Worm (Caenorhabditis elegans): Measurements from ENCODE around the gene F07F6.1.

Gene F07F6.1

DNA sequence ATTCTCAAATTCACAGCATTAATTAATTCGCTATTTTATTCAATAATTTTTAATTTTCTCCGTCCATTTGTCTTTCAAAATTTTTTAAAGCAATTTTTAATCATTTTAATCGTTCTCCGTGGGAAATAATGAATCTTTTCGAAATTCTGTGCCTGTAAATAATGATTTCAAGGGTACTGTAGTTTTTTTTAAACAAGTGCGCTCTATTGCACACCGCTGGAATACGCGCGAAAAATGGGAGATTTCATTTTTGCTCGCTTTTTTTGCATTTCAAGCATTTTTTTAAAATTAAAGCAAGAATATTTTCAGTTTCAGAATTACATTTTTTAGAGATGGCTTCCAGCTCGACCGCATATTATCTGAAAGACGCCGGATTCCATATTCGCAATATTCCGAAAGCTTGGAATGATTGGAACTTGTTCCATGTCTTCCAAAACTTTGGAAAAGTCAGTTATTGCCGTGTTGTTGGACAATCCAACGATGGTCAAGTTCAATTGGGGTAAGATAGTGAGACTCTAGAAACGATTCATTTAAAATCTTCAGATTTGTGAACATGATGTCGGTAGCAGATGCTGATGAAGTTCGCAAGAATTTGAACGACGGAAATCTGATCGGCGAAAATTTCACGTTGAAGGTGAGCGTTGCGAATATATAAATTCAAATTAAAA is 16.6 kb upstream of the F07F6.1 start, which contains the start of gene tofu-6:
Gene tofu-6, plus strand, starts transcription at position 302 of the 668 bp plus-strand sequence.
- TF ChIP-seq aly-1 (tag; optimal IDR thresholded peaks at IDR 0.05) (peak; percentile 19), B0310.2 (tag; optimal IDR thresholded peaks at IDR 0.05) (no peak), sea-1 (GFP tag; conservative IDR thresholded peaks at IDR 0.05) (no peak), tbx-37 (GFP tag; conservative IDR thresholded peaks at IDR 0.05) (no peak), ama-1 (optimal IDR thresholded peaks at IDR 0.05) (peak; percentile 92), ceh-36 (tag; optimal IDR thresholded peaks at IDR 0.05) (no peak), hmg-4 (GFP tag; optimal IDR thresholded peaks at IDR 0.05) (no peak), ceh-13 (GFP tag; optimal IDR thresholded peaks at IDR 0.05) (no peak), flt-1 (GFP tag; IDR thresholded peaks at IDR 0.05) (no peak)

DNA sequence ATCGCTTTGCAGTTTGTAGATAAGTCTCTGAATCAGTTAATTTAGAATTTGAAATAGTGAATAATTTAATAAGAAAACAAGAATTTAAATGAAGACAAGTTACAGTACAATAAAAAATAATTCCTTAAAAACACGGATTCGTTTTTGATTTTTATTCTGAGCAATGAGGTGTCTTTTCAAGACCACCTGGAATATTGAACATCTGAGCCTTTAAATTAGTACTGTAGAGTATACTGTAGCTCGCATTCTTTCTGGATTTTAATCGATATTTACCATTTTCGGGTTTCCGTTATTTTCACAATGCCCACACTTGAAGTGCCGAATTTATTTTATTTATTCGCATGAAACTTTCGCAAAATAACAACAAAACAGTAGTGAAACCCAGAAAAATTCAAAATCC is 13.9 kb upstream of the F07F6.1 start, which contains the start of gene F07F6.7:
Gene F07F6.7, minus strand, starts transcription at position 27 of the 400 bp plus-strand sequence.
- TF ChIP-seq B0310.2 (tag; optimal IDR thresholded peaks at IDR 0.05), result no peak
- no peak for TF ChIP-seq hnd-1 (tag; optimal IDR thresholded peaks at IDR 0.05)
- no peak for TF ChIP-seq hmg-4 (GFP tag; optimal IDR thresholded peaks at IDR 0.05)
- TF ChIP-seq hmbx-1 (tag; optimal IDR thresholded peaks at IDR 0.05), result no peak
- no peak for TF ChIP-seq ets-7 (tag; optimal IDR thresholded peaks at IDR 0.05)
- no peak for TF ChIP-seq sea-1 (GFP tag; conservative IDR thresholded peaks at IDR 0.05)
- no peak for TF ChIP-seq F13C5.2 (tag; optimal IDR thresholded peaks at IDR 0.05)
- no peak for TF ChIP-seq flt-1 (GFP tag; IDR thresholded peaks at IDR 0.05)
- TF ChIP-seq tra-4 (tag; optimal IDR thresholded peaks at IDR 0.05), result no peak
- TF ChIP-seq ceh-13 (GFP tag; optimal IDR thresholded peaks at IDR 0.05), result no peak
- TF ChIP-seq ama-1 (optimal IDR thresholded peaks at IDR 0.05), result no peak
- TF ChIP-seq scrt-1 (GFP tag; IDR thresholded peaks at IDR 0.05), result no peak
- no peak for TF ChIP-seq ceh-36 (tag; optimal IDR thresholded peaks at IDR 0.05)
- TF ChIP-seq aly-1 (tag; optimal IDR thresholded peaks at IDR 0.05), result no peak
- TF ChIP-seq pes-1 (GFP tag; IDR thresholded peaks at IDR 0.05), result no peak

DNA sequence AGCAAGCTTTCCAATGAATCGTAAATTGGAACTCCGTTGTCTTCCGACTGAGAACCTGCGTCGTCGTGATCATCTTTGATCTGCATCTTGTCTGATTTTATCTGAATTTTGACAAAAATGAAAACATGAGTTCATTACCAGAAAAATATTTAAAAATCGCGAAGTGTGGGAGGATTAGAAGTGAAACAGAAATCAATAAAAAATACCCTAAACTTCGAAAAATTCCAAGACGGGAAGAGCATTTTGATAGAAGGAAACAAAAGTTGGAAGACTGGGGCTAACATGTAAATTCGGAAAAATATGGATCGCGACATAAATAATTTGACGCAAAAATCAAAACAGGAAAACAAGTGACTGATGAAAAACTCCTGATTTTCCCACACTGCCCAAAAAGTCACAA is 12.1 kb upstream of the F07F6.1 start, which contains the start of gene F07F6.8:
Gene F07F6.8, minus strand, starts transcription at position 101 of the 400 bp plus-strand sequence.
- TF ChIP-seq tbx-11 (GFP tag; IDR thresholded peaks at IDR 0.05) (no peak), aly-1 (tag; optimal IDR thresholded peaks at IDR 0.05) (no peak)

DNA sequence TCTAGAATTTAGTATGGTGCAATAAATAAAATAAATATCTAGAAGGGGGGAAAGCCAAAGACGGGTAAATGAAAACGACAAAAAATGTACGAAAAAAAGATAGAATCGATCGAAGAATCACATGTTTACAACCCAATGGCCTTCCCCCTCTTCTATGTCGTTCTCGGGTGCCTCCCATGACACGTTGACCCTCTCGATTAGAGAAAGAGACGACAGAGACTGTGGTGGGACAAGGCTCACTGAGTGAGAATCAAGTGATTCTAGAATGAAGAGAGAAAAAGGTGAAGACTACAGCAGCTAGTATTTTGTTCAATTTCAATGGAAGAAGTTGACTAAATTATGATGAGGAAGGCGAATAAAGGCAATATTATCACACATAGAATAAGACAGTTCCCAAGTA is 11.6 kb upstream of the F07F6.1 start:
- TF ChIP-seq ama-1 (optimal IDR thresholded peaks at IDR 0.05), result no peak
- peak; percentile 36 for TF ChIP-seq hmg-4 (GFP tag; optimal IDR thresholded peaks at IDR 0.05)

DNA sequence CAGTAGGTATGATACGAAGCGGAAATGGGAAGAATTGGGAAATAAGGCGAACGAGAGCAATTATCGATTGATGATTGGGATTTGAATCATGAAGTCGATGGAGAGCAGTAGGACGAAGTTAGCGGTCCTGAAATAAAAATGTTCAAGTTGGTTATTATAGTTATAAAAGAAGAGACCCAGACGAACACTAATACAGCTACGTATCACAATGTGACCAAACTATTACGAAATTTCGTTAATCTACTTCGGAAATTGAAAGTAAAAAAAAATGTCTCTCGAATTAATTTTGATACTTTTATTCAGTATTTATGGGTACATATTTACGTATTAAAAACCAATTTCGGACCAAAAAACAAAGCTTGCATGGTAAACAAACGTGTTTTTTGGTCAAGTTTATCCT is 11.2 kb upstream of the F07F6.1 start:
- TF ChIP-seq tbx-37 (GFP tag; conservative IDR thresholded peaks at IDR 0.05) (no peak), pes-1 (GFP tag; IDR thresholded peaks at IDR 0.05) (no peak), tra-4 (tag; optimal IDR thresholded peaks at IDR 0.05) (no peak), ceh-13 (GFP tag; optimal IDR thresholded peaks at IDR 0.05) (no peak), tbx-11 (GFP tag; IDR thresholded peaks at IDR 0.05) (no peak), ama-1 (optimal IDR thresholded peaks at IDR 0.05) (no peak), sea-1 (GFP tag; conservative IDR thresholded peaks at IDR 0.05) (no peak), B0310.2 (tag; optimal IDR thresholded peaks at IDR 0.05) (no peak), F13C5.2 (tag; optimal IDR thresholded peaks at IDR 0.05) (no peak), ceh-36 (tag; optimal IDR thresholded peaks at IDR 0.05) (no peak), hnd-1 (tag; optimal IDR thresholded peaks at IDR 0.05) (no peak), flt-1 (GFP tag; IDR thresholded peaks at IDR 0.05) (no peak), hmg-4 (GFP tag; optimal IDR thresholded peaks at IDR 0.05) (no peak), aly-1 (tag; optimal IDR thresholded peaks at IDR 0.05) (no peak), hmbx-1 (tag; optimal IDR thresholded peaks at IDR 0.05) (no peak), ets-7 (tag; optimal IDR thresholded peaks at IDR 0.05) (no peak), scrt-1 (GFP tag; IDR thresholded peaks at IDR 0.05) (no peak)

DNA sequence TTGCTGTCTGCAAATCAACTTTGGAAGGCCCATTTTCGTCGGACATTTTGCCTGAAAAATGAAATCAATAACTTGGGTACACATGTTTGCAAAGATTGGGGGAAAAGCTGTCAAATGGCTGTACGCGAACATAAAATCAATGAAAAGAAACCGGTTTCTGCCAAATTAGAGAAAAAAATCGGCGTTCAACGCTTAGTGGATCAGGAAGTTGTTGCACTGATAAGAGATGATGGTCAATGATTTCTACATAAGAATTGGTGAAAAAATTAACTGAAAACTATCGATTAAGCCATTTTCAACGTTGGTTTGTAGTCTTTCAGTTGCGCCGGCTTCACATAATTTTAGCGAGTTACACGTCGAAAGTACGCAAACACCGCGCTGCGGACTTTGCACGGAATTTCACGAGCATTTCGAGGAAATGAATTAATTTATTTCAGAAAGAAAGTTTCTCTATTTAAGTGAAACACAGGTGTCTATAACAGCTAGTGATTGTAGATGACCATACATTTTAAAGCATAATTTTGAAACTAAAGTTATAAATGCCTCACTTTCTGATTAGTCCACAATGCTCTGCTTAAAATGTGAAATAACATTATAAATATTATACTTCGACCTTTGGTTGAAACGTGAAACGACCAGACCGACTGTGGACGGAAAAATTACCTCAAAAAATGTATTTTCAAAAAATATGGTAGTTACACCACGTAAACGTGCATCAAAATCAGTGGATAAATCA is 8.0 kb upstream of the F07F6.1 start, which contains the start of the genes F07F6.4 and F07F6.2:
Gene F07F6.4, minus strand, starts transcription at position 51 of the 736 bp plus-strand sequence.
Gene F07F6.2, plus strand, starts transcription at position 686 of the 736 bp plus-strand sequence.
- TF ChIP-seq F13C5.2 (tag; optimal IDR thresholded peaks at IDR 0.05), result peak; percentile 9
- no peak for TF ChIP-seq hmg-4 (GFP tag; optimal IDR thresholded peaks at IDR 0.05)

DNA sequence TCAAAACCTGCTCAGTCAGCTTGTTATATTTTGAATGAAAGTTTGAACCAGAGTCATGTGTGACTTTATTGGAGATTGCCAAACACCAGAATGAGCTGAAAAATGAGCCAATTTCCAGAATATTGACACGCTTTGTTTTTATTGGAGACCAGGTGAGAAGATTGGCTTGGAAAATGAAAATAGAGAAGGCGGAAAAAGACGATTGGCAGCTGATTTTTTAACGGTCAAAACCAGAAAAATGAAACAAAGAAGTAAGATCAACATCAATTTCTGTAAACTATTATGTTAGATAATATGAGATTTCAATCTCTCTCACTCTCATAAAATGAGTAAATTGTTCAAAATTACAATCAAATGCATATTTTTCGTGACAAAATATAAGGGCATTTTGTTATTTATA is 4.6 kb upstream of the F07F6.1 start, which contains the start of gene srx-114:
Gene srx-114, minus strand, starts transcription at position 101 of the 400 bp plus-strand sequence.
- TF ChIP-seq ets-7 (tag; optimal IDR thresholded peaks at IDR 0.05), result no peak

DNA sequence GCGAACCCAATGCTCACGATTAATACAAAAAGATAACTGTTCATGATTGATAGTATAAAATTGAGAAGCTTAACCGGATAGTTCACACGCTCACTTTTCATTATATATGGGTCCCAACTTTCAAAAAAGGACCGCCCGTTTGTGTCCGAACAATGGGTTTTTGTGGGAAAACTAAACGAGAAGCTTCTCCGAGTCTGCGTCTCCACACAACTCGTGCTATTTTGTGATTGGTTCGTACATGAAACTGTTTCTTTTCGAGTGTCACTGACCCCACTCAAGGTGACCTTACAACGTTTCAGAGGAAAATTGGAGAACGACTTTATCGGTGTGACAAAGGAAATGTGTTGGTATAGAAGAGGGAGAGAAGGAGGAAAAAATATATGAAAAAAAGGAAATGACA is 853 bp upstream of the F07F6.1 start, which contains the start of gene dct-5:
Gene dct-5, minus strand, starts transcription at position 101 of the 400 bp plus-strand sequence.
- TF ChIP-seq flt-1 (GFP tag; IDR thresholded peaks at IDR 0.05) (no peak), tra-4 (tag; optimal IDR thresholded peaks at IDR 0.05) (no peak), ets-7 (tag; optimal IDR thresholded peaks at IDR 0.05) (no peak), aly-1 (tag; optimal IDR thresholded peaks at IDR 0.05) (no peak), ama-1 (optimal IDR thresholded peaks at IDR 0.05) (no peak), F13C5.2 (tag; optimal IDR thresholded peaks at IDR 0.05) (no peak)

Data from whole organism, early embryonic.